Fruit fly (Drosophila melanogaster) whole organism, pupa: ENCODE data around the gene CG7530.

Source experiments
- CG10348 ChIP-seq: fragments of 200-800 bp; sonication (Bioruptor generic); IDR thresholded peaks from 2 replicates; pipeline ENCODE4 v1.3.6; 2022; ENCODE audit warnings: missing biosample characterization, missing genetic modification characterization
- CG12605 ChIP-seq: fragments of 200-800 bp; sonication (Bioruptor generic); IDR thresholded peaks from 2 replicates; pipeline ENCODE4 v1.3.6; 2022; ENCODE audit warnings: missing biosample characterization, missing genetic modification characterization
- CG13204 ChIP-seq: fragments of 200-800 bp; sonication (Bioruptor generic); optimal IDR thresholded peaks from 2 replicates; lab custom pipeline; 2018; ENCODE audit warnings: missing biosample characterization, mild to moderate bottlenecking, missing genetic modification characterization, moderate library complexity
- CG17806 ChIP-seq: fragments of 200-800 bp; sonication (Bioruptor generic); optimal IDR thresholded peaks from 2 replicates; lab custom pipeline; 2018; ENCODE audit warnings: missing biosample characterization, mild to moderate bottlenecking, missing genetic modification characterization, moderate library complexity
- CG32121 ChIP-seq: fragments of 200-800 bp; sonication (Bioruptor generic); IDR thresholded peaks from 2 replicates; pipeline ENCODE4 v1.3.6; 2022; ENCODE audit warnings: missing biosample characterization, missing genetic modification characterization
- CG34367 ChIP-seq: fragments of 200-800 bp; sonication (Bioruptor generic); optimal IDR thresholded peaks from 2 replicates; lab custom pipeline; 2018; ENCODE audit warnings: missing biosample characterization, mild to moderate bottlenecking, missing genetic modification characterization
- CG4496 ChIP-seq: fragments of 200-800 bp; sonication (Bioruptor generic); IDR thresholded peaks from 3 replicates; pipeline ENCODE4 v1.3.6; 2022; ENCODE audit warnings: missing biosample characterization, missing genetic modification characterization
- CG8159 ChIP-seq: fragments of 200-800 bp; sonication (Bioruptor generic); optimal IDR thresholded peaks from 3 replicates; lab custom pipeline; 2018; ENCODE audit warnings: missing biosample characterization, mild to moderate bottlenecking, missing genetic modification characterization, moderate library complexity
- CG8301 ChIP-seq: fragments of 200-800 bp; sonication (Bioruptor generic); optimal IDR thresholded peaks from 2 replicates; lab custom pipeline; 2018; ENCODE audit warnings: missing biosample characterization, mild to moderate bottlenecking, missing genetic modification characterization
- EcR ChIP-seq: fragments of 200-800 bp; sonication (Bioruptor generic); optimal IDR thresholded peaks from 3 replicates; lab custom pipeline; 2019; ENCODE audit warnings: missing biosample characterization, missing genetic modification characterization, mild to moderate bottlenecking, moderate library complexity, missing genetic modification reagents
- Pif1B ChIP-seq: fragments of 200-800 bp; sonication (Bioruptor generic); optimal IDR thresholded peaks from 3 replicates; lab custom pipeline; 2016; ENCODE audit warnings: missing biosample characterization, missing genetic modification characterization
- fd96Ca ChIP-seq: fragments of 200-800 bp; sonication (Bioruptor generic); IDR thresholded peaks from 3 replicates; pipeline ENCODE4 v1.3.6; 2022; ENCODE audit warnings: missing biosample characterization, missing genetic modification characterization
- gl ChIP-seq: fragments of 200-800 bp; sonication (Bioruptor generic); optimal IDR thresholded peaks from 2 replicates; lab custom pipeline; 2018; ENCODE audit warnings: missing biosample characterization, mild to moderate bottlenecking, missing genetic modification characterization

- TF ChIP-seq CG8301 (tag; lab: Kevin White, UChicago) = no peak
- TF ChIP-seq gl (tag; lab: Kevin White, UChicago) = no peak
- no peak for TF ChIP-seq fd96Ca (GFP tag; lab: Robert Waterston, UW)
- TF ChIP-seq CG34367 (tag; lab: Kevin White, UChicago) = no peak
- TF ChIP-seq CG12605 (GFP tag; lab: Robert Waterston, UW) = no peak
- peak; percentile 58 for TF ChIP-seq EcR (GFP tag; lab: Kevin White, UChicago)
- no peak for TF ChIP-seq CG4496
- TF ChIP-seq Pif1B (GFP tag; lab: Kevin White, UChicago) = no peak
- TF ChIP-seq CG13204 (GFP tag; lab: Kevin White, UChicago) = no peak
- TF ChIP-seq CG10348 (GFP tag; lab: Robert Waterston, UW) = no peak
- no peak for TF ChIP-seq CG32121 (GFP tag; lab: Robert Waterston, UW)
- no peak for TF ChIP-seq CG8159
- no peak for TF ChIP-seq CG17806 (tag; lab: Kevin White, UChicago)
Observed at dm6 chr3R:14687296-14687695, 44.0 kb downstream of the CG7530 start.
